Worm (Caenorhabditis elegans) whole organism, late embryonic: ENCODE data around the gene T01G1.2.

Source experiments
- F13H6.1 ChIP-seq: sonication (generic microtip); optimal IDR thresholded peaks from 2 replicates; lab custom pipeline; 2016; ENCODE audit warnings: missing genetic modification characterization, missing compliant biosample characterization
- K09A11.1 ChIP-seq: sonication (generic microtip); optimal IDR thresholded peaks from 2 replicates; lab custom pipeline; 2017; ENCODE audit warnings: antibody characterized with exemption, mild to moderate bottlenecking, missing genetic modification characterization, missing compliant biosample characterization; ENCODE audit not compliant: insufficient read depth
- ama-1 ChIP-seq: fragments of 150-350 bp; optimal IDR thresholded peaks from 2 replicates; lab custom pipeline; 2014
- ceh-34 ChIP-seq: sonication (generic microtip); optimal IDR thresholded peaks from 2 replicates; lab custom pipeline; 2016; ENCODE audit warnings: mild to moderate bottlenecking, missing genetic modification characterization, missing compliant biosample characterization
- eyg-1 ChIP-seq: sonication (generic microtip); optimal IDR thresholded peaks from 2 replicates; lab custom pipeline; 2016; ENCODE audit warnings: missing genotype, missing genetic modification characterization, missing compliant biosample characterization
- madf-2 ChIP-seq: sonication (generic microtip); optimal IDR thresholded peaks from 2 replicates; lab custom pipeline; 2017; ENCODE audit warnings: missing genetic modification characterization, missing compliant biosample characterization
- nfya-1 ChIP-seq: sonication (generic microtip); optimal IDR thresholded peaks from 2 replicates; lab custom pipeline; 2017; ENCODE audit warnings: missing genetic modification characterization, mild to moderate bottlenecking, missing compliant biosample characterization, antibody characterized with exemption, moderate library complexity
- pag-3 ChIP-seq: sonication (generic microtip); optimal IDR thresholded peaks from 2 replicates; lab custom pipeline; 2016; ENCODE audit warnings: missing compliant biosample characterization, missing genetic modification characterization, borderline replicate concordance

DNA sequence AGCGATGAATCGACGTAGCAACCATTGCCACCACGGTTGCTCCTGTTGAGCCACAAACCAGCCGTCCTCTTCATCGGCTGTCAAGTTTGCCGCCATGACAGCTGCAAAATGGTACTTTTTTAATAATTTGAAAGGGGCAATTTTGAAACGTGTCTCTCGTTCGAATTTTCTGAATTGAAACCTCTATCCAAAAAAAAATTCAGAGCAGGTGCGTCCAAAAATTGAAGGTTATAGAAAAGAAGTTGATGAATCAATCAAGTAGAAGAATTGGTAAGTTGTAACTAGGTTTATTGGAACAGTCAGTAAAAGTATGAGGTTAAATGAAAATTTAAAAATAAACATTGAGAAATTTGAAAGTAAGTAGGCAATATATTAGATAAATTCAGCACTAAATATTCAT lies 7.2 kb downstream of the T01G1.2 start, which contains the start of gene T01G1.4:
- TF ChIP-seq eyg-1: no peak
- no peak for TF ChIP-seq nfya-1 (tag; lab: Kevin White, UChicago)
- no peak for TF ChIP-seq madf-2 (tag; lab: Kevin White, UChicago)
- no peak for TF ChIP-seq ceh-34 (tag; lab: Kevin White, UChicago)
- no peak for TF ChIP-seq F13H6.1 (tag; lab: Kevin White, UChicago)
- TF ChIP-seq pag-3 (tag; lab: Kevin White, UChicago): no peak
- TF ChIP-seq K09A11.1: no peak
- TF ChIP-seq ama-1 (lab: Kevin White, UChicago): no peak
